Worm (Caenorhabditis elegans): ENCODE data around the gene math-3.
"Not testable (repeated sequence)": the region's sequence is repeated elsewhere in the genome, so short reads cannot be mapped to it uniquely, and the experiment has no call there.

math-3 gene

DNA sequence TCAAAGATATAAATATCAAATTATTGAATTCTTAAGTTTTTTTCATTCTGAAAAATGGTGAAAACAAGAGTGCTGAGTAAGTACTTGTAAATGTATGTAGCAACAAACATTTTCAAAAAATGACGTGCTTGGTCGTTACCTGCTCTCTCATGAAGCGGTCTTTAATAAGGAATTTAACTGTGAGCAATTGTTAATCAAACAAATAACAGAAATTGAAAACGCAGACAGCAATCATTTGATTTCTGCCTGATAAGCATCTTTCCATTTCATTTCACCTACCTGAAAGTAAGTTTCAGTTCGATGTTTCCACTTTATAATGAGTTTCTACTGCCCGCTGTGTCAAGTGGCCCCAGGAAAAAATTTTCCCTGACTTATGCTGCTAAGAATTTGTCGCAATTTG lies 8.8 kb upstream of the math-3 start, which contains the start of gene math-28:
Gene math-28, plus strand, starts transcription at position 301 of the 400 bp plus-strand sequence.
- TF ChIP-seq med-1 (GFP tag; optimal IDR thresholded peaks at IDR 0.05; ENCODE audit: insufficient read depth) = no peak
- TF ChIP-seq ztf-29 (GFP tag; IDR thresholded peaks at IDR 0.05) = no peak
- TF ChIP-seq ref-1 (GFP tag; conservative IDR thresholded peaks at IDR 0.05) = no peak
- no peak for TF ChIP-seq tab-1 (GFP tag; IDR thresholded peaks at IDR 0.05)
- no peak for TF ChIP-seq klf-2 (GFP tag; conservative IDR thresholded peaks at IDR 0.05)
- no peak for TF ChIP-seq cog-1 (tag; optimal IDR thresholded peaks at IDR 0.05)
- no peak for TF ChIP-seq ztf-23 (GFP tag; IDR thresholded peaks at IDR 0.05)
- TF ChIP-seq T22C8.4 (GFP tag; IDR thresholded peaks at IDR 0.05) = no peak
- no peak for TF ChIP-seq flt-1 (GFP tag; IDR thresholded peaks at IDR 0.05)

DNA sequence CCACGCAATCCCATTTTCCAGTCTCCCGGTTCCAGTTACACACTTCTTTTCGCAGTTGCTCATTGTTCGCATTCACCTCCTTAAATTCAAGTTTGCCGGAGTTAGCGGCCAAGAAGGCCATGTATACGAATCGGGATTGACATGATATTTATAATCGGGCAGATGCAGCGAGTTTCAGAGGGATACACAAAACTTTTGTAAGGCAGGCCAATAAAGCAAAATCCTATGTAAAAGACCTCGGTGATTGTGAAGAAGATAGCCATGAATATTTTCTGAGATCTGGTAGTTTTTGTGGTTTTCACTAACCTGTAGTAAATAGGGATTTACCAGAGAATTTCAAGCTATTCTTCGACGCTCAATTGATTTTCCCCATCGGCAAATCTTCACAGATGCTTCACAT lies 5.2 kb upstream of the math-3 start:
- TF ChIP-seq flt-1 (GFP tag; IDR thresholded peaks at IDR 0.05) = no peak
- TF ChIP-seq ztf-29 (GFP tag; IDR thresholded peaks at IDR 0.05) = no peak
- TF ChIP-seq ztf-23 (GFP tag; IDR thresholded peaks at IDR 0.05) = no peak
- no peak for TF ChIP-seq ref-1 (GFP tag; conservative IDR thresholded peaks at IDR 0.05)
- no peak for TF ChIP-seq T22C8.4 (GFP tag; IDR thresholded peaks at IDR 0.05)
- TF ChIP-seq tab-1 (GFP tag; IDR thresholded peaks at IDR 0.05) = no peak
- TF ChIP-seq med-1 (GFP tag; optimal IDR thresholded peaks at IDR 0.05; ENCODE audit: insufficient read depth) = no peak
- TF ChIP-seq cog-1 (tag; optimal IDR thresholded peaks at IDR 0.05) = no peak

DNA sequence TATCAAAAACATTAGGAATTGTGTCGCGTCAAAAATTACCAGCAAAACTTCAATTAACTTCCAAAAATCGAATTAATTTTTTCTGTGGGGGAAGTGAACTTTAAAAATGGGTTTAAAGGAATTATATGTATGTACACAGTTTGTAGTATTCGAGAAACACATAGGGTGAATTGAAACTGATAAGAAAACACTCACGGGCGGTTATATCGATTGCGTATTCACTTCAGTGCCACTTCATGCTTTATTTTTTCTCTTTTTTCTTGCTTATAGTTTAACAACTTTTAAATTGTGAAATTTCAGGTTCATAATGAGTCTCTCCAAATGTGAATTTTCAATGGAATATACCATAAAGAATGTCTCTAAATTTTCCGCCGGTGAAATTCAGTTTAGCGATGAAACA lies 538 bp upstream of the math-3 start, which contains the start of gene math-26:
Gene math-26, plus strand, starts transcription at position 301 of the 400 bp plus-strand sequence.
- TF ChIP-seq cog-1 (tag; optimal IDR thresholded peaks at IDR 0.05); ref-1 (GFP tag; conservative IDR thresholded peaks at IDR 0.05); T22C8.4 (GFP tag; IDR thresholded peaks at IDR 0.05): not testable (repeated sequence)

DNA sequence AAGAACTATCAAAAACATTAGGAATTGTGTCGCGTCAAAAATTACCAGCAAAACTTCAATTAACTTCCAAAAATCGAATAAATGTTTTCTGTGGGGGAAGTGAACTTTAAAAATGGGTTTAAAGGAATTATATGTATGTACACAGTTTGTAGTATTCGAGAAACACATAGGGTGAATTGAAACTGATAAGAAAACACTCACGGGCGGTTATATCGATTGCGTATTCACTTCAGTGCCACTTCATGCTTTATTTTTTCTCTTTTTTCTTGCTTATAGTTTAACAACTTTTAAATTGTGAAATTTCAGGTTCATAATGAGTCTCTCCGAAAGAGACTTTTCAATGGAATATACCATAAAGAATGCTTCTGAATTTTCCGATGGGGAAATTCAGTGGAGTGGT lies 3.3 kb downstream of the math-3 start, which contains the start of gene F36H5.14:
Gene F36H5.14, plus strand, starts transcription at position 301 of the 400 bp plus-strand sequence.
- not testable (repeated sequence) for TF ChIP-seq ref-1 (GFP tag; conservative IDR thresholded peaks at IDR 0.05); cog-1 (tag; optimal IDR thresholded peaks at IDR 0.05); flt-1 (GFP tag; IDR thresholded peaks at IDR 0.05)

DNA sequence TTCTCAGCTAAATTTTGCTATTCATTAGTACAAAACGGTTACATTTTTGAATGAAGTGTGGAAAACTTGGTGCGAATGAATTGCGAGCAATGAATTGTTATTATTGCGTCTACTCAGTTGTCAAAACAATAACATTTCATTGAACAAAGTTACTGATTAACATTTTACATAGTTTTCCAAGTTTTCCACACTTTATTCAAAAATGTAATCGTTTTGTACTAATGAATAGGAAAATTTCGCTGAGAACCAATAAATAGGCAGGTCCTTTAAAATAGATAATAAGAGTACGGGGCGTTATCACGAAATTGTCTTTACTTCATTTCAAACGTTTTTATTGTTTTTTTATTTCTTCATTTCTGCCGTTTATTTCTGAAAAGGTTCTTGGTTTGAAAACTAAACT lies 10.6 kb downstream of the math-3 start, which contains the start of gene math-4:
Gene math-4, minus strand, starts transcription at position 101 of the 400 bp plus-strand sequence.
- TF ChIP-seq ref-1 (GFP tag; conservative IDR thresholded peaks at IDR 0.05) (no peak), tab-1 (GFP tag; IDR thresholded peaks at IDR 0.05) (no peak), ztf-23 (GFP tag; IDR thresholded peaks at IDR 0.05) (no peak), ztf-29 (GFP tag; IDR thresholded peaks at IDR 0.05) (no peak), flt-1 (GFP tag; IDR thresholded peaks at IDR 0.05) (no peak), med-1 (GFP tag; optimal IDR thresholded peaks at IDR 0.05; ENCODE audit: insufficient read depth) (no peak), T22C8.4 (GFP tag; IDR thresholded peaks at IDR 0.05) (no peak), cog-1 (tag; optimal IDR thresholded peaks at IDR 0.05) (no peak), klf-2 (GFP tag; conservative IDR thresholded peaks at IDR 0.05) (no peak)

DNA sequence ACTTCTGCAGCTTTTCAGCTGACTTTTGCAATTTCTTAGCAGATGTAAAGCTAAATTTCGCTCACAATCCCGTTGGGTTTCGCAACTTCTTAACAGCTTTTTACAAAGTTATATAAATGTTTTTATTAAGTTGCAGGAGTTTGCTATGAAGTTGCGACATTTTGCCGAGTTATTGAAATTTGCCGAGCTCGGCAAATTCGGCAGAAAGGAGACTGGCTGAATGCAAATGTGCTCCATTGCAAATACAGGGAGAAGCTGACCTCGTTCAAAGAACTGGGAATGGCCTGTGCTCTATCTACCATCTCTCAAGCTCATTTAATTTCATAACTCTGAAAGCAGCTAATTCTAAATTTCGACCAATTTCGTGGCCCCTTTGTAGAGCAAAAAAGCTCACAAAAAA lies 12.9 kb downstream of the math-3 start, which contains the start of gene C08F1.11:
Gene C08F1.11, minus strand, starts transcription at position 101 of the 400 bp plus-strand sequence.
- no peak for TF ChIP-seq med-1 (GFP tag; optimal IDR thresholded peaks at IDR 0.05; ENCODE audit: insufficient read depth)
- no peak for TF ChIP-seq klf-2 (GFP tag; conservative IDR thresholded peaks at IDR 0.05)
- TF ChIP-seq tab-1 (GFP tag; IDR thresholded peaks at IDR 0.05) = no peak
- no peak for TF ChIP-seq cog-1 (tag; optimal IDR thresholded peaks at IDR 0.05)
- no peak for TF ChIP-seq ref-1 (GFP tag; conservative IDR thresholded peaks at IDR 0.05)
- TF ChIP-seq flt-1 (GFP tag; IDR thresholded peaks at IDR 0.05) = no peak
- TF ChIP-seq ztf-23 (GFP tag; IDR thresholded peaks at IDR 0.05) = no peak
- no peak for TF ChIP-seq T22C8.4 (GFP tag; IDR thresholded peaks at IDR 0.05)
- no peak for TF ChIP-seq ztf-29 (GFP tag; IDR thresholded peaks at IDR 0.05)

DNA sequence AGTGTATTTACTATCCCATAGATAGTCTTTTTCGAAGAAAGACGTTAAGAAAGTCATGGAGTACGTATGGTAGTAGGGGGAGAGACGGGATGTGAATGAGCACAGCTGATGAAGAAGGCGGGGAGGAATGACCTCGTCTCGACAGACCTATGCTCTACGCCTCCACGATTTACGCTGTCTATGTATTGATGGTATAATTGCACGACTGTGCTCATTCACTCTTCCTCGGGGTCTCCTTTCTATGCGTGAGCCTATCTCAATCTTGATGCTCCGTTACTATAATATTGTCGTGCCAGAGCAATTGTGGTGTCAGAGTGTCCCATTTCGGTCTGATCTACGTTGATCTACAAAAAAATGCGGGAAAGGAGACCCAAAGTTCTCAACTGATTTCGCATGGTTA lies 14.3 kb downstream of the math-3 start, which contains the start of gene C08F1.10:
Gene C08F1.10, minus strand, starts transcription at position 101 of the 400 bp plus-strand sequence.
- TF ChIP-seq ref-1 (GFP tag; conservative IDR thresholded peaks at IDR 0.05) (no peak), ztf-23 (GFP tag; IDR thresholded peaks at IDR 0.05) (no peak), flt-1 (GFP tag; IDR thresholded peaks at IDR 0.05) (no peak), cog-1 (tag; optimal IDR thresholded peaks at IDR 0.05) (no peak), med-1 (GFP tag; optimal IDR thresholded peaks at IDR 0.05; ENCODE audit: insufficient read depth) (no peak), T22C8.4 (GFP tag; IDR thresholded peaks at IDR 0.05) (no peak), ztf-29 (GFP tag; IDR thresholded peaks at IDR 0.05) (no peak), klf-2 (GFP tag; conservative IDR thresholded peaks at IDR 0.05) (no peak), tab-1 (GFP tag; IDR thresholded peaks at IDR 0.05) (no peak)

DNA sequence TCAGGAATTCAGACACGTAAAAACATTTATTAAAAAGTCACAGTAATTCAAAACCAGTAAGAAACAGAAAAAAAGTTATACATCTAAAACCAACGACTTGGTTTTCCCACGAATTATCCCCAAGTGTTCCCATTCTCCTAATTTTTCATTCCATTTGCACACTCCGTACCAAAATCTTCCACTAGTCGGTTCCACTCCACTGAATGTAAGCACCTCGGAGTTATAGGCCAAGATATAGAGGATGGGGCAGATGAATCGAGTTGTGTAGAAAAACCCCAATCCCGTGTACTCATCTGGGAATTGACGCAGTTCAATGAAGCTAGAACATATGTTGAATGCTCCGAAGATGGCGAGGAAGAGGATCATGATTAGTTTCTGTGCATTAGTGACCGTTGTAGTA lies 15.3 kb downstream of the math-3 start:
- TF ChIP-seq flt-1 (GFP tag; IDR thresholded peaks at IDR 0.05) (no peak), T22C8.4 (GFP tag; IDR thresholded peaks at IDR 0.05) (no peak), ztf-29 (GFP tag; IDR thresholded peaks at IDR 0.05) (no peak), tab-1 (GFP tag; IDR thresholded peaks at IDR 0.05) (no peak), ref-1 (GFP tag; conservative IDR thresholded peaks at IDR 0.05) (no peak), med-1 (GFP tag; optimal IDR thresholded peaks at IDR 0.05; ENCODE audit: insufficient read depth) (no peak), cog-1 (tag; optimal IDR thresholded peaks at IDR 0.05) (no peak), klf-2 (GFP tag; conservative IDR thresholded peaks at IDR 0.05) (no peak), ztf-23 (GFP tag; IDR thresholded peaks at IDR 0.05) (no peak)

DNA sequence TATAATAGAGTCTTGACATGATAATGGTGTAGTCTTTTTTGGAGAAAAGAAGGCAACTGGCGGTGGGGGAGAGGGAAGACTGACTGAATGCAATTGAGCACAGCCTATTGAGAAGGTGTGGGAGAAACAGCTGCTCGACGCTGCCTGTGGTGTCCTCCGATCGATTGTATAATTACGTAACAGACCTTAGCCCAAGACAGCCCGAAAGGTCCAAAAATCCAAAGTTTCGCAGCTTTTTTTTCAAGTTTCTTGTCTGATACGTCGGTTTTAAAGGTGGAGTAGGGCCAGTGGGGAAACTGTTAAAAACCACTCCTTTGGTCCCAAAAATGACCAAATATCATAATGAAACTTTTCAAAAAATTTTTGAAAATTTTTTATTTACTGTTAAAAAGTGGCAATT lies 16.2 kb downstream of the math-3 start, which contains the start of the genes C08F1.6 and fbxb-13:
Gene C08F1.6, minus strand, starts transcription at position 101 of the 400 bp plus-strand sequence.
Gene fbxb-13, plus strand, starts transcription at position 191 of the 400 bp plus-strand sequence.
- TF ChIP-seq tab-1 (GFP tag; IDR thresholded peaks at IDR 0.05) (no peak), T22C8.4 (GFP tag; IDR thresholded peaks at IDR 0.05) (no peak), ref-1 (GFP tag; conservative IDR thresholded peaks at IDR 0.05) (no peak), ztf-23 (GFP tag; IDR thresholded peaks at IDR 0.05) (no peak), med-1 (GFP tag; optimal IDR thresholded peaks at IDR 0.05; ENCODE audit: insufficient read depth) (no peak), klf-2 (GFP tag; conservative IDR thresholded peaks at IDR 0.05) (no peak), cog-1 (tag; optimal IDR thresholded peaks at IDR 0.05) (no peak), ztf-29 (GFP tag; IDR thresholded peaks at IDR 0.05) (no peak), flt-1 (GFP tag; IDR thresholded peaks at IDR 0.05) (no peak)

DNA sequence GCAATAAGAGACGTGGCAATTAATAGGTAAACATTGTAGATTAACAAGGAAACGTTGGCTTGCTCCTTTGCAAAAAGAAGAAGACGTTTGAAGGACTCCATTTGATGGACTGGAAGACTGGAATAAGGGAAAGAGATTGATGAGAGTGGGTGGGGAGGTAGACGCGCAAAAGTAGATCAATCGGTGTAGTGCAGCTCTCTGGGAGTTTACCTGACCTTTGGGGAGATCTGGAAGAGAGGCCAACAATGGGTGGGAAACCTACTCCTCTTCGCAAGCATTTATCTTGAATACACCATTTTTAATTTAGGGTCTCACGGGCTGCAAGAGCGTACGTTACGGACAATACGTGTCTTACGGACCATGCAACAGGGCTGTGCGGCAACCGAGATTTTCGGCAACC lies 34.5 kb downstream of the math-3 start, which contains the start of gene C08F1.12:
Gene C08F1.12, minus strand, starts transcription at position 101 of the 400 bp plus-strand sequence.
- TF ChIP-seq tab-1 (GFP tag; IDR thresholded peaks at IDR 0.05) = no peak
- TF ChIP-seq klf-2 (GFP tag; conservative IDR thresholded peaks at IDR 0.05) = no peak
- TF ChIP-seq T22C8.4 (GFP tag; IDR thresholded peaks at IDR 0.05) = no peak
- TF ChIP-seq med-1 (GFP tag; optimal IDR thresholded peaks at IDR 0.05; ENCODE audit: insufficient read depth) = no peak
- TF ChIP-seq cog-1 (tag; optimal IDR thresholded peaks at IDR 0.05) = no peak
- no peak for TF ChIP-seq flt-1 (GFP tag; IDR thresholded peaks at IDR 0.05)
- no peak for TF ChIP-seq ref-1 (GFP tag; conservative IDR thresholded peaks at IDR 0.05)
- no peak for TF ChIP-seq ztf-29 (GFP tag; IDR thresholded peaks at IDR 0.05)
- TF ChIP-seq ztf-23 (GFP tag; IDR thresholded peaks at IDR 0.05) = no peak

All from whole organism, midembryonic.